Worm (Caenorhabditis elegans) whole organism, early embryonic: ENCODE measurements around the gene T05B4.13.

Source experiments
- F13C5.2 ChIP-seq: sonication (generic microtip); optimal IDR thresholded peaks from 2 replicates; lab custom pipeline; 2017; ENCODE audit warnings: mild to moderate bottlenecking, missing genetic modification characterization, inconsistent platforms, missing compliant biosample characterization
- ama-1 ChIP-seq: fragments of 150-350 bp; optimal IDR thresholded peaks from 2 replicates; lab custom pipeline; 2014
- ceh-13 ChIP-seq: fragments of 200-800 bp; sonication (Bioruptor generic); optimal IDR thresholded peaks from 2 replicates; lab custom pipeline; 2018; ENCODE audit warnings: mild to moderate bottlenecking, missing genetic modification characterization, missing compliant biosample characterization

DNA sequence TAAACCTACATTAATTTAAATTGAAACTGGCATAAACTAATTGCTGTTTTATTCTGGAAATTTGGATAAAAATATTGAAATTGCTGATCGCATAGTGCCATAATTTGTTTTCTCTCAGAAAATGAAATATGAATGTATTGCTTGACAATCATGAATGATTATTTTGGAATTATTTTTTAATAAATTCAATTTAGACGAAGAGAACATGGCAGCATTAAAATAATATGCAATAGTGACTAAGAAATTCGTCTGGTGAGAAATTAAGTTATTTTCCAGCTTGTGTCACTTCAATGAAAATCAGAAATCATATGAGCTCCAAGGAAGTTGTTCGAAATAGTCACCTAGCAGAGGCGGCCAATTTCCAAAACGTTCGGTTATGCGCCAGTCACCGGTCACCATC is 12.7 kb downstream of the T05B4.13 start, which contains the start of gene srw-133:
- no peak for TF ChIP-seq ceh-13 (GFP tag; lab: Kevin White, UChicago)
- TF ChIP-seq ama-1, result no peak
- TF ChIP-seq F13C5.2 (tag; lab: Kevin White, UChicago), result no peak
